Worm (Caenorhabditis elegans): ENCODE measurements around the gene C06E2.9.

- TF ChIP-seq unc-86 (tag; optimal IDR thresholded peaks at IDR 0.05) (no peak), ama-1 (optimal IDR thresholded peaks at IDR 0.05) (no peak)
Observed at ce11 chrX:8911077-8911476, 50.0 kb downstream of the C06E2.9 start, which contains the start of gene cyn-8.
